Fruit fly (Drosophila melanogaster) whole organism, pupa: ENCODE results near the gene CG11898.

Experiments
- CG14655 ChIP-seq: fragments of 200-800 bp; sonication (Bioruptor generic); optimal IDR thresholded peaks from 3 replicates; lab custom pipeline; 2017; ENCODE audit warnings: mild to moderate bottlenecking, missing biosample characterization, missing genetic modification reagents, missing genetic modification characterization
- CG8159 ChIP-seq: fragments of 200-800 bp; sonication (Bioruptor generic); optimal IDR thresholded peaks from 3 replicates; lab custom pipeline; 2018; ENCODE audit warnings: missing biosample characterization, mild to moderate bottlenecking, missing genetic modification characterization, moderate library complexity
- CG9948 ChIP-seq: fragments of 200-800 bp; sonication (Bioruptor generic); optimal IDR thresholded peaks from 2 replicates; lab custom pipeline; 2018; ENCODE audit warnings: missing biosample characterization, mild to moderate bottlenecking, missing genetic modification characterization, moderate library complexity
- EcR ChIP-seq: fragments of 200-800 bp; sonication (Bioruptor generic); optimal IDR thresholded peaks from 3 replicates; lab custom pipeline; 2019; ENCODE audit warnings: missing biosample characterization, missing genetic modification characterization, mild to moderate bottlenecking, moderate library complexity, missing genetic modification reagents
- Pif1A ChIP-seq: fragments of 200-800 bp; sonication (Bioruptor generic); optimal IDR thresholded peaks from 3 replicates; lab custom pipeline; 2016; ENCODE audit warnings: missing biosample characterization, missing genetic modification characterization
- Pif1B ChIP-seq: fragments of 200-800 bp; sonication (Bioruptor generic); optimal IDR thresholded peaks from 3 replicates; lab custom pipeline; 2016; ENCODE audit warnings: missing biosample characterization, missing genetic modification characterization
- fd96Ca ChIP-seq: fragments of 200-800 bp; sonication (Bioruptor generic); IDR thresholded peaks from 3 replicates; pipeline ENCODE4 v1.3.6; 2022; ENCODE audit warnings: missing biosample characterization, missing genetic modification characterization
- gl ChIP-seq: fragments of 200-800 bp; sonication (Bioruptor generic); optimal IDR thresholded peaks from 2 replicates; lab custom pipeline; 2018; ENCODE audit warnings: missing biosample characterization, mild to moderate bottlenecking, missing genetic modification characterization
- rn ChIP-seq: fragments of 200-800 bp; sonication (Bioruptor generic); IDR thresholded peaks from 2 replicates; pipeline ENCODE4 v1.3.6; 2022; ENCODE audit warnings: missing biosample characterization, missing genetic modification characterization

- TF ChIP-seq Pif1B (GFP tag; lab: Kevin White, UChicago): no peak
- no peak for TF ChIP-seq fd96Ca (GFP tag; lab: Robert Waterston, UW)
- peak; percentile 67 for TF ChIP-seq EcR
- no peak for TF ChIP-seq rn (GFP tag; lab: Robert Waterston, UW)
- no peak for TF ChIP-seq CG9948
- TF ChIP-seq gl: no peak
- TF ChIP-seq Pif1A (GFP tag; lab: Kevin White, UChicago): no peak
- TF ChIP-seq CG14655 (GFP tag; lab: Kevin White, UChicago): no peak
- no peak for TF ChIP-seq CG8159
Observed at dm6 chr3R:29148072-29148471, 17.4 kb upstream of the CG11898 start, which contains the start of the genes CG11882 and Pglym78.
